Fruit fly (Drosophila melanogaster) whole organism, embryonic: ENCODE measurements around the gene CG42335.

Experiments used
- CG10209 ChIP-seq: fragments of 200-800 bp; sonication (Bioruptor generic); optimal IDR thresholded peaks from 3 replicates; lab custom pipeline; 2017; ENCODE audit warnings: missing biosample characterization, mild to moderate bottlenecking, missing genetic modification characterization, missing genetic modification reagents
- CG10462 ChIP-seq: fragments of 200-800 bp; sonication (Bioruptor generic); optimal IDR thresholded peaks from 2 replicates; lab custom pipeline; 2016; ENCODE audit warnings: missing biosample characterization, missing genetic modification characterization
- CG10979 ChIP-seq: fragments of 200-800 bp; sonication (Bioruptor generic); optimal IDR thresholded peaks from 2 replicates; lab custom pipeline; 2018; ENCODE audit warnings: missing biosample characterization, mild to moderate bottlenecking, missing genetic modification characterization, moderate library complexity
- CG11504 ChIP-seq: fragments of 200-800 bp; sonication (Bioruptor generic); optimal IDR thresholded peaks from 3 replicates; lab custom pipeline; 2019; ENCODE audit warnings: missing biosample characterization, mild to moderate bottlenecking, missing genetic modification characterization, moderate library complexity
- CG12659 ChIP-seq: fragments of 200-800 bp; sonication (Bioruptor generic); optimal IDR thresholded peaks from 3 replicates; lab custom pipeline; 2017; ENCODE audit warnings: mild to moderate bottlenecking, missing biosample characterization, missing genetic modification reagents, missing genetic modification characterization
- CG12769 ChIP-seq: fragments of 200-800 bp; sonication (Bioruptor generic); optimal IDR thresholded peaks from 2 replicates; lab custom pipeline; 2019; ENCODE audit warnings: missing biosample characterization, mild to moderate bottlenecking, missing genetic modification characterization, moderate library complexity
- CG13287 ChIP-seq: fragments of 200-800 bp; sonication (Bioruptor generic); IDR thresholded peaks from 2 replicates; pipeline ENCODE4 v1.3.6; 2022; ENCODE audit warnings: missing biosample characterization, missing genetic modification characterization; ENCODE audit not compliant: partially characterized antibody
- CG13296 ChIP-seq: fragments of 200-800 bp; sonication (Bioruptor generic); optimal IDR thresholded peaks from 3 replicates; lab custom pipeline; 2018; ENCODE audit warnings: missing biosample characterization, mild to moderate bottlenecking, missing genetic modification characterization
- CG13775 ChIP-seq: fragments of 200-800 bp; sonication (Bioruptor generic); optimal IDR thresholded peaks from 3 replicates; lab custom pipeline; 2017; ENCODE audit warnings: missing biosample characterization, mild to moderate bottlenecking, missing genetic modification characterization
- CG14667 ChIP-seq: fragments of 200-800 bp; sonication (Bioruptor generic); IDR thresholded peaks from 2 replicates; pipeline ENCODE4 v1.3.6; 2022; ENCODE audit warnings: missing biosample characterization, missing genetic modification characterization
- CG14860 ChIP-seq: fragments of 200-800 bp; sonication (Bioruptor generic); IDR thresholded peaks from 3 replicates; pipeline ENCODE4 v1.3.6; 2022; ENCODE audit warnings: missing biosample characterization, missing genetic modification characterization; ENCODE audit not compliant: partially characterized antibody
- CG18599 ChIP-seq: fragments of 200-800 bp; sonication (Bioruptor generic); optimal IDR thresholded peaks from 3 replicates; lab custom pipeline; 2017; ENCODE audit warnings: missing biosample characterization, missing genetic modification characterization, mild to moderate bottlenecking, moderate library complexity, missing genetic modification reagents
- CG2116 ChIP-seq: fragments of 200-800 bp; sonication (Bioruptor generic); optimal IDR thresholded peaks from 3 replicates; lab custom pipeline; 2018; ENCODE audit warnings: missing biosample characterization, mild to moderate bottlenecking, missing genetic modification characterization
- CG3065 ChIP-seq: fragments of 200-800 bp; sonication (Bioruptor generic); optimal IDR thresholded peaks from 2 replicates; lab custom pipeline; 2016; ENCODE audit warnings: missing biosample characterization, missing genetic modification characterization
- CG32772 ChIP-seq: fragments of 200-800 bp; sonication (Bioruptor generic); IDR thresholded peaks from 2 replicates; pipeline ENCODE4 v1.3.6; 2022; ENCODE audit warnings: missing biosample characterization, missing genetic modification characterization
- CG6683 ChIP-seq: fragments of 200-800 bp; sonication (Bioruptor generic); optimal IDR thresholded peaks from 2 replicates; lab custom pipeline; 2017; ENCODE audit warnings: missing biosample characterization, mild to moderate bottlenecking, missing genetic modification characterization, missing genetic modification reagents
- CG6791 ChIP-seq: fragments of 200-800 bp; sonication (Bioruptor generic); IDR thresholded peaks from 3 replicates; pipeline ENCODE4 v1.3.6; 2022; ENCODE audit warnings: missing biosample characterization, missing genetic modification characterization; ENCODE audit not compliant: partially characterized antibody
- CG7839 ChIP-seq: fragments of 200-800 bp; sonication (Bioruptor generic); optimal IDR thresholded peaks from 3 replicates; lab custom pipeline; 2018; ENCODE audit warnings: missing biosample characterization, mild to moderate bottlenecking, missing genetic modification characterization, moderate library complexity
- CG8388 ChIP-seq: fragments of 200-800 bp; sonication (Bioruptor generic); optimal IDR thresholded peaks from 2 replicates; lab custom pipeline; 2019; ENCODE audit warnings: missing biosample characterization, mild to moderate bottlenecking, missing genetic modification characterization, moderate library complexity
- CG8478 ChIP-seq: fragments of >200 bp; optimal IDR thresholded peaks from 2 replicates; lab custom pipeline; 2018
- CG9437 ChIP-seq: fragments of 200-800 bp; sonication (Bioruptor generic); optimal IDR thresholded peaks from 2 replicates; lab custom pipeline; 2018; ENCODE audit warnings: missing biosample characterization, mild to moderate bottlenecking, missing genetic modification characterization
- Doc3 ChIP-seq: fragments of 200-800 bp; sonication (Bioruptor generic); IDR thresholded peaks from 3 replicates; pipeline ENCODE4 v1.3.6; 2022; ENCODE audit warnings: missing biosample characterization, missing genetic modification characterization; ENCODE audit not compliant: partially characterized antibody
- Drgx ChIP-seq: fragments of 200-800 bp; sonication (Bioruptor generic); IDR thresholded peaks from 2 replicates; pipeline ENCODE4 v1.3.6; 2022; ENCODE audit warnings: missing biosample characterization, missing genetic modification characterization
- ERR ChIP-seq: fragments of 200-800 bp; sonication (Bioruptor generic); optimal IDR thresholded peaks from 2 replicates; lab custom pipeline; 2016; ENCODE audit warnings: missing biosample characterization, missing genetic modification characterization
- Eip74EF ChIP-seq, 2 experiments: fragments of 200-800 bp in 1 of 2; fragments of >200 bp in 1 of 2; sonication (Bioruptor generic) in 1 of 2; optimal IDR thresholded peaks; 2 replicates each; lab custom pipeline; 2017 to 2019; ENCODE audit warnings: missing biosample characterization in 2 of 2, missing genetic modification characterization in 2 of 2, mild to moderate bottlenecking in 1 of 2, moderate library complexity in 1 of 2
- GATAe ChIP-seq: fragments of 200-800 bp; sonication (Bioruptor generic); conservative IDR thresholded peaks from 2 replicates; pipeline ENCODE4 v1.3.6; 2022; ENCODE audit warnings: missing biosample characterization, missing genetic modification characterization
- HLH3B ChIP-seq: fragments of 200-800 bp; sonication (Bioruptor generic); IDR thresholded peaks from 2 replicates; pipeline ENCODE4 v1.3.6; 2022; ENCODE audit warnings: missing biosample characterization, missing genetic modification characterization
- Ptx1 ChIP-seq: fragments of 200-800 bp; sonication (Bioruptor generic); IDR thresholded peaks from 2 replicates; pipeline ENCODE4 v1.3.6; 2022; ENCODE audit warnings: missing biosample characterization, missing genetic modification characterization
- Scr ChIP-seq: fragments of 200-800 bp; sonication (Bioruptor generic); IDR thresholded peaks from 2 replicates; pipeline ENCODE4 v1.3.6; 2022; ENCODE audit warnings: missing biosample characterization, missing genetic modification characterization; ENCODE audit not compliant: partially characterized antibody
- Xrp1 ChIP-seq: fragments of 200-800 bp; sonication (Bioruptor generic); IDR thresholded peaks from 2 replicates; pipeline ENCODE4 v1.3.6; 2022; ENCODE audit warnings: missing biosample characterization, missing genetic modification characterization
- abd-A ChIP-seq: fragments of 200-800 bp; sonication (Bioruptor generic); optimal IDR thresholded peaks from 3 replicates; lab custom pipeline; 2019; ENCODE audit warnings: missing biosample characterization, mild to moderate bottlenecking, missing genetic modification characterization, moderate library complexity
- ap ChIP-seq: fragments of 200-800 bp; sonication (Bioruptor generic); IDR thresholded peaks from 2 replicates; pipeline ENCODE4 v1.3.6; 2022; ENCODE audit warnings: missing biosample characterization, missing genetic modification characterization
- bsh ChIP-seq, 2 experiments: fragments of 200-800 bp; sonication (Bioruptor generic); optimal IDR thresholded peaks; 2 replicates each; lab custom pipeline; 2017 to 2018; ENCODE audit warnings: mild to moderate bottlenecking in 2 of 2, missing biosample characterization in 2 of 2, missing genetic modification characterization in 2 of 2, moderate library complexity in 1 of 2
- cad ChIP-seq: fragments of >200 bp; optimal IDR thresholded peaks from 2 replicates; lab custom pipeline; 2017; ENCODE audit warnings: missing biosample characterization, missing genetic modification characterization
- dmrt11E ChIP-seq: fragments of 200-800 bp; sonication (Bioruptor generic); optimal IDR thresholded peaks from 3 replicates; lab custom pipeline; 2018; ENCODE audit warnings: missing biosample characterization, mild to moderate bottlenecking, missing genetic modification characterization, moderate library complexity
- dmrt99B ChIP-seq: fragments of 200-800 bp; sonication (Bioruptor generic); optimal IDR thresholded peaks from 2 replicates; lab custom pipeline; 2018; ENCODE audit warnings: missing biosample characterization, mild to moderate bottlenecking, missing genetic modification characterization, moderate library complexity
- grau ChIP-seq: fragments of 200-800 bp; optimal IDR thresholded peaks from 3 replicates; lab custom pipeline; 2019; ENCODE audit warnings: missing biosample characterization, mild to moderate bottlenecking, missing genetic modification characterization, moderate library complexity
- gt ChIP-seq: fragments of 200-800 bp; sonication (Bioruptor generic); IDR thresholded peaks from 2 replicates; pipeline ENCODE4 v1.3.6; 2022; ENCODE audit warnings: missing biosample characterization, missing genetic modification characterization
- her ChIP-seq: fragments of 200-800 bp; sonication (Bioruptor generic); optimal IDR thresholded peaks from 2 replicates; lab custom pipeline; 2016; ENCODE audit warnings: missing biosample characterization, missing genetic modification characterization
- ind ChIP-seq: fragments of 200-800 bp; sonication (Bioruptor generic); optimal IDR thresholded peaks from 3 replicates; lab custom pipeline; 2016; ENCODE audit warnings: missing biosample characterization, missing genetic modification characterization
- ken ChIP-seq: fragments of 200-800 bp; sonication (Bioruptor generic); IDR thresholded peaks from 3 replicates; pipeline ENCODE4 v1.3.6; 2022; ENCODE audit warnings: missing biosample characterization, missing genetic modification characterization
- lmd ChIP-seq: fragments of 200-800 bp; sonication (Bioruptor generic); IDR thresholded peaks from 2 replicates; pipeline ENCODE4 v1.3.6; 2022; ENCODE audit warnings: missing biosample characterization, missing genetic modification characterization
- pan ChIP-seq, 4 experiments: fragments of >200 bp in 3 of 4; fragments of 200-800 bp in 1 of 4; sonication (Bioruptor generic) in 1 of 4; optimal IDR thresholded peaks in 3 of 4; IDR thresholded peaks in 1 of 4; 2 replicates each; pipeline versions ENCODE4 v1.3.6 to Lab custom; 2017 to 2022; ENCODE audit warnings: missing biosample characterization in 2 of 4, missing genetic modification characterization in 2 of 4, mixed read lengths in 1 of 4
- phol ChIP-seq: fragments of 200-800 bp; sonication (Bioruptor generic); optimal IDR thresholded peaks from 3 replicates; lab custom pipeline; 2018; ENCODE audit warnings: missing biosample characterization, mild to moderate bottlenecking, missing genetic modification characterization, moderate library complexity
- pros ChIP-seq: fragments of 200-800 bp; sonication (Bioruptor generic); optimal IDR thresholded peaks from 3 replicates; lab custom pipeline; 2019; ENCODE audit warnings: missing biosample characterization, mild to moderate bottlenecking, missing genetic modification characterization, moderate library complexity
- row ChIP-seq: fragments of 200-800 bp; sonication (Bioruptor generic); IDR thresholded peaks from 3 replicates; pipeline ENCODE4 v1.3.6; 2022; ENCODE audit warnings: missing biosample characterization, missing genetic modification characterization
- sd ChIP-seq: fragments of 200-800 bp; sonication (Bioruptor generic); optimal IDR thresholded peaks from 3 replicates; lab custom pipeline; 2018; ENCODE audit warnings: missing biosample characterization, mild to moderate bottlenecking, missing genetic modification characterization, moderate library complexity
- sens ChIP-seq: fragments of 200-800 bp; sonication (Bioruptor generic); peaks from one replicate; lab custom pipeline; 2016; ENCODE audit warnings: missing biosample characterization, missing genetic modification characterization
- zfh1 ChIP-seq: fragments of 200-800 bp; sonication (Bioruptor generic); IDR thresholded peaks from 3 replicates; pipeline ENCODE4 v1.3.6; 2022; ENCODE audit warnings: missing biosample characterization, missing genetic modification characterization

CG42335 gene

DNA sequence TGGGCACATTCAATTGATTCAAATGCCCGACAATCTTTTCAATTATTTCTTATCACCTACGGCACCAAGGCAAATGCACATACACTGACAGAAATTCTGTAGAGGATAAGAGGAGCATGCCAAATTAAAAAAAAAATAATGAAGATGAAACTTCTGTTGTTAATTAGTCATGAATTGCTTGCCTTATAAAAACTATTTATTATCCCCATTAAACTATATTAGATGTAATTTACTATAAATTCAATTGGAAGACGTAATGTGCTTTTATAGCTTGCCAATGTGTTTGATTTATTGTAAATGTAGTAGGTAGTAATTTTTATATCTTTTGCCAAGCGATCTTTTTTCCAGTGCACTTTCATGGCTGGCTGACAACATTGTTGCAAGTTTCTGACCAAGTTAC, 26.9 kb upstream of the CG42335 start (continued):
- TF ChIP-seq her (GFP tag; lab: Kevin White, UChicago) (no peak), CG2116 (GFP tag; lab: Kevin White, UChicago) (no peak), ap (no peak), Doc3 (no peak), CG7839 (tag; lab: Kevin White, UChicago) (peak; percentile 5), bsh (GFP tag; optimal IDR thresholded peaks at IDR 0.05; lab: Kevin White, UChicago) (no peak), CG12659 (GFP tag; lab: Kevin White, UChicago) (no peak), gt (no peak), CG13775 (no peak), grau (tag; lab: Kevin White, UChicago) (no peak), ken (no peak), ind (no peak), CG11504 (tag; lab: Kevin White, UChicago) (peak; percentile 37), dmrt99B (peak; percentile 16), zfh1 (GFP tag; lab: Robert Waterston, UW) (no peak), CG14860 (GFP tag; lab: Robert Waterston, UW) (no peak), CG10462 (GFP tag; lab: Kevin White, UChicago) (no peak), CG18599 (GFP tag; lab: Kevin White, UChicago) (no peak), abd-A (tag; lab: Kevin White, UChicago) (no peak), Ptx1 (GFP tag; lab: Robert Waterston, UW) (peak; percentile 38; the same call in 1 of the 2 replicates), Drgx (GFP tag; lab: Robert Waterston, UW) (peak; percentile 52), CG10979 (tag; lab: Kevin White, UChicago) (peak; percentile 2), CG13296 (GFP tag; lab: Kevin White, UChicago) (no peak), CG12769 (tag; lab: Kevin White, UChicago) (no peak), CG3065 (no peak), CG14667 (GFP tag; lab: Robert Waterston, UW) (no peak), dmrt11E (tag; lab: Kevin White, UChicago) (no peak), cad (GFP tag; lab: Kevin White, UChicago) (no peak), CG8388 (GFP tag; lab: Kevin White, UChicago) (no peak), sens (peak; percentile 25), CG6683 (GFP tag; lab: Kevin White, UChicago) (no peak), Scr (no peak), sd (no peak), CG6791 (GFP tag; lab: Robert Waterston, UW) (no peak), CG8478 (lab: Kevin White, UChicago) (no peak), row (GFP tag; lab: Robert Waterston, UW) (0 out of 3 replicates have a peak, but pooled peaks have one; percentile 28), pan (optimal IDR thresholded peaks at IDR 0.05; lab: Kevin White, UChicago) (no peak), pan (GFP tag; optimal IDR thresholded peaks at IDR 0.05 in 1 of 2, IDR thresholded peaks at IDR 0.05 in 1 of 2) (peak in 1 of 2 experiments; percentile 46), HLH3B (GFP tag; lab: Robert Waterston, UW) (0 out of 2 replicates have a peak, but pooled peaks have one; percentile 3), Xrp1 (GFP tag; lab: Robert Waterston, UW) (peak; percentile 43; the same call in 1 of the 2 replicates), phol (tag; lab: Kevin White, UChicago) (peak; percentile 17), Eip74EF (GFP tag; optimal IDR thresholded peaks at IDR 0.05; lab: Kevin White, UChicago) (no peak), GATAe (no peak), CG9437 (GFP tag; lab: Kevin White, UChicago) (no peak), CG32772 (GFP tag; lab: Robert Waterston, UW) (0 out of 2 replicates have a peak, but pooled peaks have one; percentile 5), ERR (no peak), pros (no peak), CG10209 (GFP tag; lab: Kevin White, UChicago) (no peak), lmd (GFP tag; lab: Robert Waterston, UW) (no peak), CG13287 (GFP tag; lab: Robert Waterston, UW) (no peak)
